Fruit fly (Drosophila melanogaster) whole organism, embryonic: Measurements from ENCODE around the gene CG15382.
A peak's percentile ranks its signal among the peaks of the same experiment; 100 is the strongest.

ENCODE experiments used
- Adf1 ChIP-seq: fragments of 200-800 bp; sonication (Bioruptor generic); IDR thresholded peaks from 2 replicates; pipeline ENCODE4 v1.3.6; 2022; ENCODE audit warnings: missing biosample characterization, missing genetic modification characterization
- Atf3 ChIP-seq: fragments of 200-800 bp; sonication (Bioruptor generic); optimal IDR thresholded peaks from 3 replicates; lab custom pipeline; 2016; ENCODE audit warnings: missing biosample characterization, missing genetic modification characterization
- B-H1 ChIP-seq: fragments of 200-800 bp; sonication (Bioruptor generic); IDR thresholded peaks from 3 replicates; pipeline ENCODE4 v1.3.6; 2022; ENCODE audit warnings: missing biosample characterization, missing genetic modification characterization
- BtbVII ChIP-seq: fragments of 200-800 bp; sonication (Bioruptor generic); optimal IDR thresholded peaks from 3 replicates; lab custom pipeline; 2017; ENCODE audit warnings: missing biosample characterization, mild to moderate bottlenecking, missing genetic modification characterization
- CG10979 ChIP-seq: fragments of 200-800 bp; sonication (Bioruptor generic); optimal IDR thresholded peaks from 2 replicates; lab custom pipeline; 2018; ENCODE audit warnings: missing biosample characterization, mild to moderate bottlenecking, missing genetic modification characterization, moderate library complexity
- CG11398 ChIP-seq: fragments of 200-800 bp; sonication (Bioruptor generic); optimal IDR thresholded peaks from 2 replicates; lab custom pipeline; 2016; ENCODE audit warnings: missing biosample characterization, missing genetic modification characterization
- CG12236 ChIP-seq: fragments of 200-800 bp; sonication (Bioruptor generic); optimal IDR thresholded peaks from 2 replicates; lab custom pipeline; 2016; ENCODE audit warnings: missing biosample characterization, missing genetic modification characterization
- CG13624 ChIP-seq: fragments of 200-800 bp; sonication (Bioruptor generic); optimal IDR thresholded peaks from 2 replicates; lab custom pipeline; 2016; ENCODE audit warnings: missing biosample characterization, missing genetic modification characterization
- CG13775 ChIP-seq: fragments of 200-800 bp; sonication (Bioruptor generic); optimal IDR thresholded peaks from 3 replicates; lab custom pipeline; 2017; ENCODE audit warnings: missing biosample characterization, mild to moderate bottlenecking, missing genetic modification characterization
- CG15011 ChIP-seq: fragments of 200-800 bp; sonication (Bioruptor generic); optimal IDR thresholded peaks from 3 replicates; lab custom pipeline; 2018; ENCODE audit warnings: missing biosample characterization, mild to moderate bottlenecking, missing genetic modification characterization
- CG1602 ChIP-seq: fragments of 200-800 bp; sonication (Bioruptor generic); optimal IDR thresholded peaks from 3 replicates; lab custom pipeline; 2016; ENCODE audit warnings: missing biosample characterization, missing genetic modification characterization
- CG17385 ChIP-seq: fragments of 200-800 bp; sonication (Bioruptor generic); optimal IDR thresholded peaks from 3 replicates; lab custom pipeline; 2018; ENCODE audit warnings: missing biosample characterization, mild to moderate bottlenecking, missing genetic modification characterization
- CG17829 ChIP-seq: fragments of 200-800 bp; optimal IDR thresholded peaks from 2 replicates; lab custom pipeline; 2019; ENCODE audit warnings: missing biosample characterization, mild to moderate bottlenecking, missing genetic modification characterization, moderate library complexity
- CG18619 ChIP-seq: fragments of 200-800 bp; sonication (Bioruptor generic); optimal IDR thresholded peaks from 3 replicates; lab custom pipeline; 2017; ENCODE audit warnings: missing biosample characterization, mild to moderate bottlenecking, missing genetic modification characterization
- CG2129 ChIP-seq: fragments of 200-800 bp; sonication (Bioruptor generic); IDR thresholded peaks from 2 replicates; pipeline ENCODE4 v1.3.6; 2022; ENCODE audit warnings: missing biosample characterization, missing genetic modification characterization; ENCODE audit not compliant: partially characterized antibody
- CG30431 ChIP-seq: fragments of 200-800 bp; sonication (Bioruptor generic); optimal IDR thresholded peaks from 2 replicates; lab custom pipeline; 2017; ENCODE audit warnings: missing biosample characterization, missing genetic modification characterization
- CG3281 ChIP-seq: fragments of 200-800 bp; sonication (Bioruptor generic); optimal IDR thresholded peaks from 3 replicates; lab custom pipeline; 2017; ENCODE audit warnings: missing biosample characterization, mild to moderate bottlenecking, missing genetic modification characterization
- CG3847 ChIP-seq: fragments of 200-800 bp; sonication (Bioruptor generic); IDR thresholded peaks from 2 replicates; pipeline ENCODE4 v1.3.6; 2022; ENCODE audit warnings: missing biosample characterization, missing genetic modification characterization
- CG6791 ChIP-seq: fragments of 200-800 bp; sonication (Bioruptor generic); IDR thresholded peaks from 3 replicates; pipeline ENCODE4 v1.3.6; 2022; ENCODE audit warnings: missing biosample characterization, missing genetic modification characterization; ENCODE audit not compliant: partially characterized antibody
- CkIIα-i1 ChIP-seq: fragments of 200-800 bp; sonication (Bioruptor generic); IDR thresholded peaks from 2 replicates; pipeline ENCODE4 v1.3.6; 2022; ENCODE audit warnings: missing biosample characterization, missing genetic modification characterization
- CrebB ChIP-seq: fragments of 200-800 bp; sonication (Bioruptor generic); optimal IDR thresholded peaks from 3 replicates; lab custom pipeline; 2018; ENCODE audit warnings: missing biosample characterization, mild to moderate bottlenecking, missing genetic modification characterization
- Deaf1 ChIP-seq: fragments of 200-800 bp; optimal IDR thresholded peaks from 3 replicates; lab custom pipeline; 2019; ENCODE audit warnings: missing biosample characterization, mild to moderate bottlenecking, missing genetic modification characterization, moderate library complexity
- H2.0 ChIP-seq: fragments of 200-800 bp; sonication (Bioruptor generic); IDR thresholded peaks from 2 replicates; pipeline ENCODE4 v1.3.6; 2022; ENCODE audit warnings: missing biosample characterization, missing genetic modification characterization
- HLH4C ChIP-seq: fragments of 200-800 bp; sonication (Bioruptor generic); IDR thresholded peaks from 3 replicates; pipeline ENCODE4 v1.3.6; 2022; ENCODE audit warnings: missing biosample characterization, missing genetic modification characterization; ENCODE audit not compliant: partially characterized antibody
- Hmr ChIP-seq: fragments of 200-800 bp; sonication (Bioruptor generic); optimal IDR thresholded peaks from 3 replicates; lab custom pipeline; 2017; ENCODE audit warnings: mild to moderate bottlenecking, missing biosample characterization, missing genetic modification reagents, missing genetic modification characterization
- Hmx ChIP-seq: fragments of 200-800 bp; sonication (Bioruptor generic); optimal IDR thresholded peaks from 2 replicates; lab custom pipeline; 2016; ENCODE audit warnings: missing biosample characterization, missing genetic modification characterization
- Hr78 ChIP-seq, 2 experiments: fragments of 200-800 bp in 1 of 2; fragments of >200 bp in 1 of 2; sonication (Bioruptor generic) in 1 of 2; optimal IDR thresholded peaks; 2 replicates each; lab custom pipeline; 2017 to 2019; ENCODE audit warnings: missing biosample characterization in 2 of 2, missing genetic modification characterization in 2 of 2, mild to moderate bottlenecking in 1 of 2, moderate library complexity in 1 of 2
- Mrtf ChIP-seq: fragments of 200-800 bp; sonication (Bioruptor generic); IDR thresholded peaks from 3 replicates; pipeline ENCODE4 v1.3.6; 2022; ENCODE audit warnings: missing biosample characterization, missing genetic modification characterization
- Nf-YB ChIP-seq: fragments of 200-800 bp; sonication (Bioruptor generic); optimal IDR thresholded peaks from 3 replicates; lab custom pipeline; 2019; ENCODE audit warnings: missing biosample characterization, mild to moderate bottlenecking, missing genetic modification characterization, moderate library complexity
- Sox100B ChIP-seq: fragments of 200-800 bp; sonication (Bioruptor generic); optimal IDR thresholded peaks from 3 replicates; lab custom pipeline; 2018; ENCODE audit warnings: missing biosample characterization, mild to moderate bottlenecking, missing genetic modification characterization
- Sry-β ChIP-seq: fragments of 200-800 bp; sonication (Bioruptor generic); optimal IDR thresholded peaks from 2 replicates; lab custom pipeline; 2018; ENCODE audit warnings: missing biosample characterization, mild to moderate bottlenecking, missing genetic modification characterization, moderate library complexity
- Sry-δ ChIP-seq: fragments of 200-800 bp; sonication (Bioruptor generic); optimal IDR thresholded peaks from 2 replicates; lab custom pipeline; 2016; ENCODE audit warnings: missing biosample characterization, missing genetic modification characterization
- Xrp1 ChIP-seq: fragments of 200-800 bp; sonication (Bioruptor generic); IDR thresholded peaks from 2 replicates; pipeline ENCODE4 v1.3.6; 2022; ENCODE audit warnings: missing biosample characterization, missing genetic modification characterization
- amos ChIP-seq: fragments of 200-800 bp; sonication (Bioruptor generic); IDR thresholded peaks from 2 replicates; pipeline ENCODE4 v1.3.6; 2022; ENCODE audit warnings: missing biosample characterization, missing genetic modification characterization; ENCODE audit not compliant: partially characterized antibody
- ase ChIP-seq: fragments of 200-800 bp; sonication (Bioruptor generic); IDR thresholded peaks from 3 replicates; pipeline ENCODE4 v1.3.6; 2022; ENCODE audit warnings: missing biosample characterization, missing genetic modification characterization
- bowl ChIP-seq: fragments of 200-800 bp; sonication (Bioruptor generic); IDR thresholded peaks from 2 replicates; pipeline ENCODE4 v1.3.6; 2022; ENCODE audit warnings: missing biosample characterization, missing genetic modification characterization
- fru ChIP-seq: fragments of >200 bp; optimal IDR thresholded peaks from 2 replicates; lab custom pipeline; 2017
- grn ChIP-seq: fragments of 200-800 bp; sonication (Bioruptor generic); optimal IDR thresholded peaks from 3 replicates; lab custom pipeline; 2017; ENCODE audit warnings: missing biosample characterization, missing genetic modification characterization
- h ChIP-seq: fragments of >200 bp; optimal IDR thresholded peaks from 2 replicates; lab custom pipeline; 2017
- ham ChIP-seq: fragments of 200-800 bp; sonication (Bioruptor generic); IDR thresholded peaks from 2 replicates; pipeline ENCODE4 v1.3.6; 2022; ENCODE audit warnings: missing biosample characterization, missing genetic modification characterization
- hb ChIP-seq: fragments of 200-800 bp; sonication (Bioruptor generic); IDR thresholded peaks from 3 replicates; pipeline ENCODE4 v1.3.6; 2022; ENCODE audit warnings: missing biosample characterization, missing genetic modification characterization; ENCODE audit not compliant: partially characterized antibody
- mam ChIP-seq: fragments of 200-800 bp; sonication (Bioruptor generic); optimal IDR thresholded peaks from 3 replicates; lab custom pipeline; 2016; ENCODE audit warnings: missing biosample characterization, missing genetic modification characterization
- mirr ChIP-seq: fragments of 200-800 bp; sonication (Bioruptor generic); optimal IDR thresholded peaks from 3 replicates; lab custom pipeline; 2018; ENCODE audit warnings: missing biosample characterization, mild to moderate bottlenecking, missing genetic modification characterization
- odd ChIP-seq: fragments of 200-800 bp; sonication (Bioruptor generic); optimal IDR thresholded peaks from 2 replicates; lab custom pipeline; 2017; ENCODE audit warnings: missing biosample characterization, mild to moderate bottlenecking, missing genetic modification characterization
- peb ChIP-seq: fragments of 200-800 bp; sonication (Bioruptor generic); IDR thresholded peaks from 2 replicates; pipeline ENCODE4 v1.3.6; 2022; ENCODE audit warnings: missing biosample characterization, missing genetic modification characterization
- ranshi ChIP-seq: fragments of 200-800 bp; sonication (Bioruptor generic); IDR thresholded peaks from 2 replicates; pipeline ENCODE4 v1.3.6; 2022; ENCODE audit warnings: missing biosample characterization, missing genetic modification characterization
- ro ChIP-seq: fragments of 200-800 bp; sonication (Bioruptor generic); IDR thresholded peaks from 2 replicates; pipeline ENCODE4 v1.3.6; 2022; ENCODE audit warnings: missing biosample characterization, missing genetic modification characterization
- run ChIP-seq: fragments of 200-800 bp; sonication (Bioruptor generic); optimal IDR thresholded peaks from 3 replicates; lab custom pipeline; 2018; ENCODE audit warnings: missing biosample characterization, mild to moderate bottlenecking, missing genetic modification characterization
- sd ChIP-seq: fragments of 200-800 bp; sonication (Bioruptor generic); optimal IDR thresholded peaks from 3 replicates; lab custom pipeline; 2018; ENCODE audit warnings: missing biosample characterization, mild to moderate bottlenecking, missing genetic modification characterization, moderate library complexity
- sqz ChIP-seq: fragments of 200-800 bp; sonication (Bioruptor generic); optimal IDR thresholded peaks from 3 replicates; lab custom pipeline; 2018; ENCODE audit warnings: missing biosample characterization, mild to moderate bottlenecking, missing genetic modification characterization
- wor ChIP-seq: fragments of 200-800 bp; sonication (Bioruptor generic); IDR thresholded peaks from 2 replicates; pipeline ENCODE4 v1.3.6; 2022; ENCODE audit warnings: missing biosample characterization, missing genetic modification characterization

Gene CG15382

DNA sequence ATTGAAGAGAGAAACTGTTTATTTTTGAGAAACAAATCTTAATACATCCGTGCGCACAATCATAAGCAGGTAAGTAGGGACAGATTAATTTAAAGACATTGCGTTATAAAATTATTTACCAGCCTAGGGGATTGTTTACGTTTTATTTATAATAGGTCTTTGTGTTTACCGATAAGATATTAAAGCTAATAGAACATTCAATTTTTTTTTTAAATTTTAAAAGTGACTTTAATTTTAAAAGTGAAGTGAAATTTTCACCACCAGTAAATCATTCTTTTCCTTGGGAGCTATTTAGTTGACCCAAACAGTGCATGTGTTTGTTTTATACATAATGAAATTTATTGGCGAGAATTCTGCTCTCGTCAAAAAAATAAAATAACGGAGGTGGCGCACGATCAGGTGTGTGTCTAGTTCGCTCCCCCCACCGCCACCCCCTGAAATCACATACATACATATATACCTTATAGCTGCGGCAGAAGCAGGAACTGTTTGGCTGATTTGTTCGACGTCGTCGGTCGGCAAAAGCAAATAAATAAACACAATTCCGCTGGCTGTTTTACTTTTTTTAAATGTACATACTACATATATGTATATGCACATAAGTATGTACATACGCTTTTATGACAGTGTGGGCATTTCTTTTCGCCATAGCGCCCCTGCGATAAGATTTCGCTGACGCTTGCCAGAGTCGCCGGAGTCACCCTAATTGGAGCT, 20.5 kb downstream of the CG15382 start (continued):
- 0 out of 2 replicates have a peak, but pooled peaks have one; percentile 28 for TF ChIP-seq wor (GFP tag; lab: Robert Waterston, UW)
- TF ChIP-seq CG1602 (GFP tag; lab: Kevin White, UChicago), result peak; percentile 18
- TF ChIP-seq ham (GFP tag; lab: Robert Waterston, UW), result no peak
- TF ChIP-seq Mrtf, result no peak; the same call in 2 of the 3 replicates
- no peak for TF ChIP-seq B-H1 (GFP tag; lab: Robert Waterston, UW)
- no peak for TF ChIP-seq Atf3 (GFP tag; lab: Kevin White, UChicago)
- TF ChIP-seq amos (GFP tag; lab: Robert Waterston, UW), result no peak
- no peak for TF ChIP-seq Hr78 (GFP tag; optimal IDR thresholded peaks at IDR 0.05; lab: Kevin White, UChicago)
- TF ChIP-seq CrebB (tag; lab: Kevin White, UChicago), result no peak
- TF ChIP-seq odd (GFP tag; lab: Kevin White, UChicago), result peak; percentile 49
- TF ChIP-seq CG15011 (GFP tag; lab: Kevin White, UChicago), result peak; percentile 45
- TF ChIP-seq H2.0, result no peak; the same call in 1 of the 2 replicates
- no peak for TF ChIP-seq ranshi (GFP tag; lab: Robert Waterston, UW)
- TF ChIP-seq CG11398 (GFP tag; lab: Kevin White, UChicago), result no peak
- TF ChIP-seq CG18619 (GFP tag; lab: Kevin White, UChicago), result peak; percentile 53
- no peak for TF ChIP-seq h
- TF ChIP-seq Sry-δ (GFP tag; lab: Kevin White, UChicago), result no peak
- TF ChIP-seq CG6791 (GFP tag; lab: Robert Waterston, UW), result no peak
- no peak for TF ChIP-seq fru (lab: Kevin White, UChicago)
- peak; percentile 59 for TF ChIP-seq Adf1 (GFP tag; lab: Robert Waterston, UW)
- peak; percentile 21 for TF ChIP-seq Nf-YB (GFP tag; lab: Kevin White, UChicago)
- no peak for TF ChIP-seq HLH4C
- peak; percentile 25; the same call in 1 of the 2 replicates for TF ChIP-seq Xrp1 (GFP tag; lab: Robert Waterston, UW)
- TF ChIP-seq bowl (GFP tag; lab: Robert Waterston, UW), result no peak
- TF ChIP-seq CG13775 (GFP tag; lab: Kevin White, UChicago), result peak; percentile 41
- no peak for TF ChIP-seq peb (GFP tag; lab: Robert Waterston, UW)
- TF ChIP-seq CG13624 (GFP tag; lab: Kevin White, UChicago), result peak; percentile 15
- no peak for TF ChIP-seq BtbVII
- TF ChIP-seq mirr, result no peak
- no peak for TF ChIP-seq CG12236
- TF ChIP-seq ro, result no peak
- TF ChIP-seq sqz (GFP tag; lab: Kevin White, UChicago), result peak; percentile 27
- no peak for TF ChIP-seq sd (tag; lab: Kevin White, UChicago)
- peak; percentile 45 for TF ChIP-seq Sox100B
- no peak for TF ChIP-seq mam
- TF ChIP-seq grn (GFP tag; lab: Kevin White, UChicago), result no peak
- no peak for TF ChIP-seq Hmx
- TF ChIP-seq CG2129 (GFP tag; lab: Robert Waterston, UW), result no peak
- no peak for TF ChIP-seq Sry-β
- peak; percentile 73 for TF ChIP-seq Hmr
- no peak for TF ChIP-seq CG30431 (GFP tag; lab: Kevin White, UChicago)
- peak; percentile 35 for TF ChIP-seq CG17829
- no peak for TF ChIP-seq hb (GFP tag; lab: Robert Waterston, UW)
- TF ChIP-seq CG3281 (GFP tag; lab: Kevin White, UChicago), result peak; percentile 80
- TF ChIP-seq ase, result 0 out of 3 replicates have a peak, but pooled peaks have one; percentile 33
- peak; percentile 73 for TF ChIP-seq CG3847
- no peak for TF ChIP-seq CG17385 (GFP tag; lab: Kevin White, UChicago)
- no peak for TF ChIP-seq CG10979 (tag; lab: Kevin White, UChicago)
- TF ChIP-seq Deaf1 (tag; lab: Kevin White, UChicago), result peak; percentile 22
- TF ChIP-seq run (tag; lab: Kevin White, UChicago), result no peak
- TF ChIP-seq CkIIα-i1 (GFP tag; lab: Robert Waterston, UW), result no peak
